Fruit fly (Drosophila melanogaster) whole organism, embryonic: ENCODE data around the gene CG31104.

Experiments used
- Abd-B ChIP-seq: fragments of 200-800 bp; sonication (Bioruptor generic); optimal IDR thresholded peaks from 2 replicates; lab custom pipeline; 2018; ENCODE audit warnings: missing biosample characterization, mild to moderate bottlenecking, missing genetic modification characterization, moderate library complexity
- CG1024 ChIP-seq: fragments of 200-800 bp; sonication (Bioruptor generic); IDR thresholded peaks from 2 replicates; pipeline ENCODE4 v1.3.6; 2022; ENCODE audit warnings: missing biosample characterization, missing genetic modification characterization
- CG10274 ChIP-seq: fragments of 200-800 bp; sonication (Bioruptor generic); optimal IDR thresholded peaks from 3 replicates; lab custom pipeline; 2017; ENCODE audit warnings: missing biosample characterization, mild to moderate bottlenecking, missing genetic modification characterization
- CG12155 ChIP-seq: fragments of 200-800 bp; sonication (Bioruptor generic); optimal IDR thresholded peaks from 3 replicates; lab custom pipeline; 2016; ENCODE audit warnings: missing biosample characterization, missing genetic modification characterization
- CG12659 ChIP-seq: fragments of 200-800 bp; sonication (Bioruptor generic); optimal IDR thresholded peaks from 3 replicates; lab custom pipeline; 2017; ENCODE audit warnings: mild to moderate bottlenecking, missing biosample characterization, missing genetic modification reagents, missing genetic modification characterization
- CG13424 ChIP-seq: fragments of 200-800 bp; sonication (Bioruptor generic); optimal IDR thresholded peaks from 2 replicates; lab custom pipeline; 2019; ENCODE audit warnings: missing biosample characterization, mild to moderate bottlenecking, missing genetic modification characterization, moderate library complexity
- CG15269 ChIP-seq: fragments of 200-800 bp; sonication (Bioruptor generic); optimal IDR thresholded peaks from 2 replicates; lab custom pipeline; 2018; ENCODE audit warnings: missing biosample characterization, mild to moderate bottlenecking, missing genetic modification characterization, moderate library complexity
- CG1602 ChIP-seq: fragments of 200-800 bp; sonication (Bioruptor generic); optimal IDR thresholded peaks from 3 replicates; lab custom pipeline; 2016; ENCODE audit warnings: missing biosample characterization, missing genetic modification characterization
- CG16779 ChIP-seq: fragments of 200-800 bp; sonication (Bioruptor generic); IDR thresholded peaks from 2 replicates; pipeline ENCODE4 v1.3.6; 2022; ENCODE audit warnings: missing biosample characterization, missing genetic modification characterization
- CG17361 ChIP-seq: fragments of 200-800 bp; sonication (Bioruptor generic); IDR thresholded peaks from 3 replicates; pipeline ENCODE4 v1.3.6; 2022; ENCODE audit warnings: missing biosample characterization, missing genetic modification characterization
- CG18619 ChIP-seq: fragments of 200-800 bp; sonication (Bioruptor generic); optimal IDR thresholded peaks from 3 replicates; lab custom pipeline; 2017; ENCODE audit warnings: missing biosample characterization, mild to moderate bottlenecking, missing genetic modification characterization
- CG30020 ChIP-seq: fragments of 200-800 bp; optimal IDR thresholded peaks from 2 replicates; lab custom pipeline; 2019; ENCODE audit warnings: missing biosample characterization, mild to moderate bottlenecking, missing genetic modification characterization, moderate library complexity
- CG3065 ChIP-seq: fragments of 200-800 bp; sonication (Bioruptor generic); optimal IDR thresholded peaks from 2 replicates; lab custom pipeline; 2016; ENCODE audit warnings: missing biosample characterization, missing genetic modification characterization
- CG32767 ChIP-seq: fragments of 200-800 bp; sonication (Bioruptor generic); IDR thresholded peaks from 2 replicates; pipeline ENCODE4 v1.3.6; 2022; ENCODE audit warnings: missing biosample characterization, missing genetic modification characterization
- CG32772 ChIP-seq: fragments of 200-800 bp; sonication (Bioruptor generic); IDR thresholded peaks from 2 replicates; pipeline ENCODE4 v1.3.6; 2022; ENCODE audit warnings: missing biosample characterization, missing genetic modification characterization
- CG34422 ChIP-seq: fragments of 200-800 bp; sonication (Bioruptor generic); IDR thresholded peaks from 3 replicates; pipeline ENCODE4 v1.3.6; 2022; ENCODE audit warnings: missing biosample characterization, missing genetic modification characterization
- CG3726 ChIP-seq: fragments of 200-800 bp; sonication (Bioruptor generic); IDR thresholded peaks from 3 replicates; pipeline ENCODE4, ENCODE4 v1.3.6; 2022; ENCODE audit warnings: missing biosample characterization, missing genetic modification characterization
- CG4328 ChIP-seq: fragments of 200-800 bp; sonication (Bioruptor generic); optimal IDR thresholded peaks from 3 replicates; lab custom pipeline; 2017; ENCODE audit warnings: missing biosample characterization, missing genetic modification reagents, missing genetic modification characterization
- CG43689 ChIP-seq: fragments of 200-800 bp; sonication (Bioruptor generic); IDR thresholded peaks from 2 replicates; pipeline ENCODE4 v1.3.6; 2022; ENCODE audit warnings: missing biosample characterization, missing genetic modification characterization
- CG4424 ChIP-seq: fragments of 200-800 bp; sonication (Bioruptor generic); optimal IDR thresholded peaks from 3 replicates; lab custom pipeline; 2016; ENCODE audit warnings: missing biosample characterization, missing genetic modification characterization
- CG7928 ChIP-seq: fragments of 200-800 bp; sonication (Bioruptor generic); optimal IDR thresholded peaks from 2 replicates; lab custom pipeline; 2017; ENCODE audit warnings: missing biosample characterization, mild to moderate bottlenecking, missing genetic modification characterization
- CG7963 ChIP-seq: fragments of 200-800 bp; sonication (Bioruptor generic); IDR thresholded peaks from 3 replicates; pipeline ENCODE4 v1.3.6; 2022; ENCODE audit warnings: missing biosample characterization, missing genetic modification characterization; ENCODE audit not compliant: partially characterized antibody
- E2f1 ChIP-seq: fragments of 200-800 bp; sonication (Bioruptor generic); IDR thresholded peaks from 2 replicates; pipeline ENCODE4 v1.3.6; 2022; ENCODE audit warnings: missing biosample characterization, missing genetic modification characterization
- E2f2 ChIP-seq: fragments of 200-800 bp; sonication (Bioruptor generic); IDR thresholded peaks from 2 replicates; pipeline ENCODE4 v1.3.6; 2022; ENCODE audit warnings: missing biosample characterization, missing genetic modification characterization
- Fer3 ChIP-seq: fragments of 200-800 bp; sonication (Bioruptor generic); optimal IDR thresholded peaks from 2 replicates; lab custom pipeline; 2018; ENCODE audit warnings: missing biosample characterization, mild to moderate bottlenecking, missing genetic modification characterization, moderate library complexity
- H2.0 ChIP-seq: fragments of 200-800 bp; sonication (Bioruptor generic); IDR thresholded peaks from 2 replicates; pipeline ENCODE4 v1.3.6; 2022; ENCODE audit warnings: missing biosample characterization, missing genetic modification characterization
- HLH4C ChIP-seq: fragments of 200-800 bp; sonication (Bioruptor generic); IDR thresholded peaks from 3 replicates; pipeline ENCODE4 v1.3.6; 2022; ENCODE audit warnings: missing biosample characterization, missing genetic modification characterization; ENCODE audit not compliant: partially characterized antibody
- Lpt ChIP-seq: fragments of >200 bp; optimal IDR thresholded peaks from 2 replicates; lab custom pipeline; 2018; ENCODE audit warnings: missing biosample characterization, missing genetic modification characterization
- Mrtf ChIP-seq: fragments of 200-800 bp; sonication (Bioruptor generic); IDR thresholded peaks from 3 replicates; pipeline ENCODE4 v1.3.6; 2022; ENCODE audit warnings: missing biosample characterization, missing genetic modification characterization
- Ptx1 ChIP-seq: fragments of 200-800 bp; sonication (Bioruptor generic); IDR thresholded peaks from 2 replicates; pipeline ENCODE4 v1.3.6; 2022; ENCODE audit warnings: missing biosample characterization, missing genetic modification characterization
- Xrp1 ChIP-seq: fragments of 200-800 bp; sonication (Bioruptor generic); IDR thresholded peaks from 2 replicates; pipeline ENCODE4 v1.3.6; 2022; ENCODE audit warnings: missing biosample characterization, missing genetic modification characterization
- ap ChIP-seq: fragments of 200-800 bp; sonication (Bioruptor generic); IDR thresholded peaks from 2 replicates; pipeline ENCODE4 v1.3.6; 2022; ENCODE audit warnings: missing biosample characterization, missing genetic modification characterization
- ara ChIP-seq: fragments of 200-800 bp; sonication (Bioruptor generic); IDR thresholded peaks from 2 replicates; pipeline ENCODE4 v1.3.6; 2022; ENCODE audit warnings: missing biosample characterization, missing genetic modification characterization
- bcd ChIP-seq: fragments of 200-800 bp; sonication (Bioruptor generic); optimal IDR thresholded peaks from 2 replicates; lab custom pipeline; 2017; ENCODE audit warnings: missing biosample characterization, mild to moderate bottlenecking, missing genetic modification characterization
- cas ChIP-seq: fragments of 200-800 bp; sonication (Bioruptor generic); IDR thresholded peaks from 2 replicates; pipeline ENCODE4 v1.3.6; 2022; ENCODE audit warnings: missing biosample characterization, missing genetic modification characterization
- dm ChIP-seq: fragments of 200-800 bp; sonication (Bioruptor generic); optimal IDR thresholded peaks from 3 replicates; lab custom pipeline; 2016; ENCODE audit warnings: missing biosample characterization, missing genetic modification characterization
- dysf ChIP-seq: fragments of 200-800 bp; sonication (Bioruptor generic); IDR thresholded peaks from 3 replicates; pipeline ENCODE4 v1.3.6; 2022; ENCODE audit warnings: missing biosample characterization, missing genetic modification characterization
- ems ChIP-seq: fragments of 200-800 bp; sonication (Bioruptor generic); optimal IDR thresholded peaks from 3 replicates; lab custom pipeline; 2016; ENCODE audit warnings: missing biosample characterization, missing genetic modification characterization
- gsb-n ChIP-seq: fragments of 200-800 bp; sonication (Bioruptor generic); optimal IDR thresholded peaks from 3 replicates; lab custom pipeline; 2018; ENCODE audit warnings: missing biosample characterization, mild to moderate bottlenecking, missing genetic modification characterization
- hb ChIP-seq: fragments of 200-800 bp; sonication (Bioruptor generic); IDR thresholded peaks from 3 replicates; pipeline ENCODE4 v1.3.6; 2022; ENCODE audit warnings: missing biosample characterization, missing genetic modification characterization; ENCODE audit not compliant: partially characterized antibody
- maf-S ChIP-seq: fragments of 200-800 bp; sonication (Bioruptor generic); optimal IDR thresholded peaks from 2 replicates; lab custom pipeline; 2016; ENCODE audit warnings: missing biosample characterization, missing genetic modification characterization
- mirr ChIP-seq: fragments of 200-800 bp; sonication (Bioruptor generic); optimal IDR thresholded peaks from 3 replicates; lab custom pipeline; 2018; ENCODE audit warnings: missing biosample characterization, mild to moderate bottlenecking, missing genetic modification characterization
- p53 ChIP-seq: fragments of 200-800 bp; sonication (Bioruptor generic); optimal IDR thresholded peaks from 2 replicates; lab custom pipeline; 2016; ENCODE audit warnings: missing biosample characterization, missing genetic modification characterization
- pfk ChIP-seq: fragments of 200-800 bp; sonication (Bioruptor generic); optimal IDR thresholded peaks from 2 replicates; lab custom pipeline; 2018; ENCODE audit warnings: missing biosample characterization, mild to moderate bottlenecking, missing genetic modification characterization, moderate library complexity
- prd ChIP-seq, 3 experiments: fragments of >200 bp in 2 of 3; fragments of 200-800 bp in 1 of 3; sonication (Bioruptor generic) in 1 of 3; optimal IDR thresholded peaks in 2 of 3; IDR thresholded peaks in 1 of 3; 2 replicates in 2 of 3; 3 replicates in 1 of 3; pipeline versions ENCODE4 v1.3.6 to Lab custom; 2017 to 2022; ENCODE audit warnings: missing biosample characterization in 1 of 3, missing genetic modification characterization in 1 of 3
- pros ChIP-seq: fragments of 200-800 bp; sonication (Bioruptor generic); optimal IDR thresholded peaks from 3 replicates; lab custom pipeline; 2019; ENCODE audit warnings: missing biosample characterization, mild to moderate bottlenecking, missing genetic modification characterization, moderate library complexity
- psq ChIP-seq: fragments of 200-800 bp; sonication (Bioruptor generic); optimal IDR thresholded peaks from 2 replicates; lab custom pipeline; 2017; ENCODE audit warnings: missing biosample characterization, missing genetic modification characterization
- scrt ChIP-seq: fragments of 200-800 bp; sonication (Bioruptor generic); optimal IDR thresholded peaks from 2 replicates; lab custom pipeline; 2018; ENCODE audit warnings: missing biosample characterization, mild to moderate bottlenecking, missing genetic modification characterization, moderate library complexity
- slbo ChIP-seq: fragments of 200-800 bp; sonication (Bioruptor generic); IDR thresholded peaks from 2 replicates; pipeline ENCODE4 v1.3.6; 2022; ENCODE audit warnings: missing biosample characterization, missing genetic modification characterization
- tap ChIP-seq: fragments of 200-800 bp; optimal IDR thresholded peaks from 3 replicates; lab custom pipeline; 2019; ENCODE audit warnings: missing biosample characterization, mild to moderate bottlenecking, missing genetic modification characterization, moderate library complexity
- yki ChIP-seq: fragments of >200 bp; optimal IDR thresholded peaks from 3 replicates; lab custom pipeline; 2018

CG31104 gene

DNA sequence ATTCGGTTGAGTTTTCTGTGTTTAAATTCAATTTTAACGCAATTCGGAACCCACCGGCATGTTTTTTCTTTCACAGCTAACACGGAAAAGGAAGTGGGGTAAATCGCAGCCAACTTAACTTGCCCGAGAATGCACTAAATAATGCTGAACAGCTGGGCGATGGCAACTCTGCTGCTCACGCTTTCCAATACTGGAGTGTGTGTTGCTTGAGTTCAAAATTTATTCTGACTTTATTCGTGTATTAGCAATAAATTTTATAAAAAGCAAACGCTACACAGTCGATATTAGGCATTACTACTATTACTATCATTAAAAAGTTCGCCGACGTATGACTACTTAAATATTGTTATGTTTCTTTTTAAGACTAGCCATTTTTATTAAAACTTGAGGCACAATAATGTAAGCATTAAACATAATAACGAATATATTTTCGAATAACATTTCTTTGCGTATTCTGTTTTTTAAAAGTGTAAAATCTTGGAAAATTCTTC lies 37.8 kb upstream of the CG31104 start, which contains the start of the genes RpS27 and Nup37 (continued):
- TF ChIP-seq Ptx1 (peak; percentile 96), gsb-n (tag; lab: Kevin White, UChicago) (peak; percentile 95), yki (lab: Kevin White, UChicago) (no peak), E2f1 (GFP tag; lab: Robert Waterston, UW) (peak; percentile 94), CG16779 (GFP tag; lab: Robert Waterston, UW) (peak; percentile 97), CG4424 (peak; percentile 98), slbo (GFP tag; lab: Robert Waterston, UW) (peak; percentile 98), pfk (GFP tag; lab: Kevin White, UChicago) (peak; percentile 90), CG12155 (GFP tag; lab: Kevin White, UChicago) (peak; percentile 93), prd (optimal IDR thresholded peaks at IDR 0.05; lab: Kevin White, UChicago) (no peak), prd (GFP tag; IDR thresholded peaks at IDR 0.05; lab: Robert Waterston, UW) (peak; percentile 91), Abd-B (GFP tag; lab: Kevin White, UChicago) (peak; percentile 93), CG10274 (GFP tag; lab: Kevin White, UChicago) (peak; percentile 96), CG17361 (peak; percentile 99), CG34422 (GFP tag; lab: Robert Waterston, UW) (peak; percentile 97), CG18619 (peak; percentile 99), dm (GFP tag; lab: Kevin White, UChicago) (peak; percentile 99), CG4328 (GFP tag; lab: Kevin White, UChicago) (peak; percentile 99), CG12659 (GFP tag; lab: Kevin White, UChicago) (peak; percentile 99), CG43689 (GFP tag; lab: Robert Waterston, UW) (peak; percentile 95), CG1024 (peak; percentile 94), dysf (GFP tag; lab: Robert Waterston, UW) (peak; percentile 96), CG7963 (GFP tag; lab: Robert Waterston, UW) (no peak), bcd (peak; percentile 100), CG3065 (GFP tag; lab: Kevin White, UChicago) (peak; percentile 98), cas (GFP tag; lab: Robert Waterston, UW) (peak; percentile 91), pros (peak; percentile 73), maf-S (GFP tag; lab: Kevin White, UChicago) (peak; percentile 98), Xrp1 (GFP tag; lab: Robert Waterston, UW) (peak; percentile 62), CG30020 (tag; lab: Kevin White, UChicago) (peak; percentile 82), ems (peak; percentile 98), scrt (peak; percentile 96), Fer3 (tag; lab: Kevin White, UChicago) (peak; percentile 98), CG1602 (GFP tag; lab: Kevin White, UChicago) (peak; percentile 95), E2f2 (GFP tag; lab: Robert Waterston, UW) (peak; percentile 85), HLH4C (no peak), H2.0 (peak; percentile 97), CG32772 (GFP tag; lab: Robert Waterston, UW) (peak; percentile 96), tap (tag; lab: Kevin White, UChicago) (peak; percentile 88), ap (GFP tag; lab: Robert Waterston, UW) (peak; percentile 95), Mrtf (GFP tag; lab: Robert Waterston, UW) (peak; percentile 96), p53 (GFP tag; lab: Kevin White, UChicago) (peak; percentile 98), ara (GFP tag; lab: Robert Waterston, UW) (peak; percentile 95), CG15269 (peak; percentile 94), hb (no peak), CG32767 (GFP tag; lab: Robert Waterston, UW) (peak; percentile 80), mirr (peak; percentile 100), CG3726 (GFP tag; lab: Robert Waterston, UW) (peak; percentile 95), Lpt (GFP tag; lab: Kevin White, UChicago) (no peak), CG7928 (GFP tag; lab: Kevin White, UChicago) (peak; percentile 82), CG13424 (tag; lab: Kevin White, UChicago) (peak; percentile 88), psq (GFP tag; lab: Kevin White, UChicago) (peak; percentile 94)
